Worm (Caenorhabditis elegans) whole organism, L2 larva: ENCODE results near the gene F11A5.18.

Source experiments
- F13H6.1 ChIP-seq: sonication (generic microtip); optimal IDR thresholded peaks from 2 replicates; lab custom pipeline; 2016; ENCODE audit warnings: missing genetic modification characterization, missing compliant biosample characterization
- R02D3.7 ChIP-seq: fragments of 150-350 bp; optimal IDR thresholded peaks from 2 replicates; lab custom pipeline; 2014; ENCODE audit warnings: missing biosample characterization, missing genetic modification characterization
- Y55F3AM.14 ChIP-seq: fragments of 200-800 bp; sonication (Bioruptor generic); optimal IDR thresholded peaks from 2 replicates; lab custom pipeline; 2018; ENCODE audit warnings: mild to moderate bottlenecking, missing genetic modification characterization, missing compliant biosample characterization
- ZK546.5 ChIP-seq: sonication (generic microtip); optimal IDR thresholded peaks from 2 replicates; lab custom pipeline; 2017; ENCODE audit warnings: missing biosample characterization, missing genetic modification characterization
- alr-1 ChIP-seq: fragments of 150-350 bp; optimal IDR thresholded peaks from 2 replicates; lab custom pipeline; 2014; ENCODE audit warnings: missing biosample characterization, missing genetic modification characterization
- ama-1 ChIP-seq: fragments of 150-350 bp; optimal IDR thresholded peaks from 2 replicates; lab custom pipeline; 2018; ENCODE audit warnings: inconsistent platforms
- ceh-16 ChIP-seq: fragments of 150-350 bp; optimal IDR thresholded peaks from 2 replicates; lab custom pipeline; 2014; ENCODE audit warnings: missing biosample characterization, missing genetic modification characterization
- ceh-82 ChIP-seq: fragments of 150-350 bp; optimal IDR thresholded peaks from 2 replicates; lab custom pipeline; 2014; ENCODE audit warnings: missing biosample characterization, missing genetic modification characterization
- elt-1 ChIP-seq: fragments of 150-350 bp; optimal IDR thresholded peaks from 2 replicates; lab custom pipeline; 2014; ENCODE audit warnings: missing biosample characterization, missing genetic modification characterization
- elt-3 ChIP-seq: sonication (generic microtip); optimal IDR thresholded peaks from 2 replicates; lab custom pipeline; 2017; ENCODE audit warnings: missing biosample characterization, missing genetic modification characterization
- fos-1 ChIP-seq: fragments of 150-350 bp; optimal IDR thresholded peaks from 2 replicates; lab custom pipeline; 2014; ENCODE audit warnings: missing biosample characterization, missing genetic modification characterization
- lin-11 ChIP-seq: fragments of 150-350 bp; sonication (generic microtip); optimal IDR thresholded peaks from 2 replicates; lab custom pipeline; 2014; ENCODE audit warnings: missing biosample characterization, missing genetic modification characterization, inconsistent platforms, mixed read lengths
- lin-13 ChIP-seq: fragments of 150-350 bp; optimal IDR thresholded peaks from 2 replicates; lab custom pipeline; 2014; ENCODE audit warnings: missing biosample characterization, missing genetic modification reagents, missing genetic modification characterization
- lin-39 ChIP-seq: fragments of 150-350 bp; optimal IDR thresholded peaks from 2 replicates; lab custom pipeline; 2014; ENCODE audit warnings: missing biosample characterization, missing genetic modification reagents, missing genetic modification characterization
- lsy-2 ChIP-seq, 2 experiments: fragments of 150-350 bp in 1 of 2; sonication (generic microtip) in 1 of 2; optimal IDR thresholded peaks; 2 replicates each; lab custom pipeline; 2014 to 2017; ENCODE audit warnings: missing biosample characterization in 2 of 2, missing genetic modification characterization in 2 of 2
- mbf-1 ChIP-seq: sonication (generic microtip); optimal IDR thresholded peaks from 2 replicates; lab custom pipeline; 2017; ENCODE audit warnings: missing biosample characterization, missing genetic modification characterization
- mdl-1 ChIP-seq, 2 experiments: fragments of 150-350 bp in 1 of 2; sonication (generic microtip) in 1 of 2; optimal IDR thresholded peaks; 2 replicates each; lab custom pipeline; 2017; ENCODE audit warnings: missing biosample characterization in 2 of 2, missing genetic modification characterization in 2 of 2
- nhr-10 ChIP-seq: sonication (generic microtip); optimal IDR thresholded peaks from 2 replicates; lab custom pipeline; 2017; ENCODE audit warnings: missing biosample characterization, missing genetic modification characterization
- nhr-129 ChIP-seq: fragments of 150-350 bp; optimal IDR thresholded peaks from 2 replicates; lab custom pipeline; 2014; ENCODE audit warnings: missing biosample characterization, missing genetic modification characterization
- nhr-21 ChIP-seq: fragments of 150-350 bp; optimal IDR thresholded peaks from 2 replicates; lab custom pipeline; 2014; ENCODE audit warnings: missing biosample characterization, missing genetic modification characterization
- nhr-23 ChIP-seq: fragments of 150-350 bp; optimal IDR thresholded peaks from 2 replicates; lab custom pipeline; 2014; ENCODE audit warnings: missing biosample characterization, missing genetic modification reagents, missing genetic modification characterization
- nhr-237 ChIP-seq: fragments of 150-350 bp; optimal IDR thresholded peaks from 2 replicates; lab custom pipeline; 2014; ENCODE audit warnings: missing biosample characterization, missing genetic modification characterization
- nhr-6 ChIP-seq: fragments of 150-350 bp; optimal IDR thresholded peaks from 2 replicates; lab custom pipeline; 2014; ENCODE audit warnings: missing biosample characterization, missing genetic modification characterization
- peb-1 ChIP-seq: fragments of 150-350 bp; optimal IDR thresholded peaks from 2 replicates; lab custom pipeline; 2014; ENCODE audit warnings: missing biosample characterization, missing genetic modification characterization
- sma-3 ChIP-seq: sonication (generic microtip); optimal IDR thresholded peaks from 2 replicates; lab custom pipeline; 2016; ENCODE audit warnings: missing genetic modification reagents, missing genetic modification characterization, missing compliant biosample characterization
- sma-9 ChIP-seq, 2 experiments: fragments of 150-350 bp in 1 of 2; sonication (generic microtip) in 1 of 2; optimal IDR thresholded peaks; 2 replicates each; lab custom pipeline; 2014 to 2016; ENCODE audit warnings: missing genetic modification characterization in 2 of 2, mild to moderate bottlenecking in 1 of 2, missing biosample characterization in 1 of 2, missing compliant biosample characterization in 1 of 2, missing genetic modification reagents in 1 of 2, moderate library complexity in 1 of 2
- unc-39 ChIP-seq: fragments of 150-350 bp; optimal IDR thresholded peaks from 2 replicates; lab custom pipeline; 2014; ENCODE audit warnings: missing biosample characterization, missing genetic modification characterization
- unc-55 ChIP-seq: fragments of 150-350 bp; sonication (generic microtip); optimal IDR thresholded peaks from 3 replicates; lab custom pipeline; 2014; ENCODE audit warnings: missing biosample characterization, missing genetic modification reagents, missing genetic modification characterization
- unc-62 ChIP-seq: fragments of 150-350 bp; optimal IDR thresholded peaks from 2 replicates; lab custom pipeline; 2014; ENCODE audit warnings: missing biosample characterization, missing genetic modification reagents, missing genetic modification characterization
- zag-1 ChIP-seq: fragments of 150-350 bp; optimal IDR thresholded peaks from 2 replicates; lab custom pipeline; 2014; ENCODE audit warnings: missing biosample characterization, missing genetic modification characterization
- ztf-1 ChIP-seq: fragments of 200-800 bp; sonication (Bioruptor generic); conservative IDR thresholded peaks from 2 replicates; pipeline ENCODE4 v1.3.6; 2022; ENCODE audit warnings: missing genetic modification characterization, missing compliant biosample characterization
- ztf-4 ChIP-seq: fragments of 150-350 bp; optimal IDR thresholded peaks from 2 replicates; lab custom pipeline; 2014; ENCODE audit warnings: missing biosample characterization, missing genetic modification characterization

F11A5.18 gene

ce11 chrV:16202618-16203017, at the start of gene F11A5.18:
F11A5.18 (plus strand) TSS chrV:16202918.
- no peak for TF ChIP-seq sma-9 (GFP tag; optimal IDR thresholded peaks at IDR 0.05; lab: Kevin White, UChicago)
- no peak for TF ChIP-seq sma-9 (tag; optimal IDR thresholded peaks at IDR 0.05; lab: Kevin White, UChicago)
- TF ChIP-seq alr-1 (tag; lab: Kevin White, UChicago), result no peak
- no peak for TF ChIP-seq ceh-82 (tag; lab: Kevin White, UChicago)
- no peak for TF ChIP-seq elt-3 (tag; lab: Kevin White, UChicago)
- TF ChIP-seq lin-11, result no peak
- TF ChIP-seq nhr-237 (tag; lab: Kevin White, UChicago), result no peak
- TF ChIP-seq Y55F3AM.14 (GFP tag; lab: Kevin White, UChicago), result no peak
- TF ChIP-seq nhr-23 (tag; lab: Kevin White, UChicago), result no peak
- no peak for TF ChIP-seq unc-62 (GFP tag; lab: Kevin White, UChicago)
- TF ChIP-seq F13H6.1 (tag; lab: Kevin White, UChicago), result no peak
- no peak for TF ChIP-seq lsy-2 (tag; optimal IDR thresholded peaks at IDR 0.05; lab: Kevin White, UChicago)
- TF ChIP-seq unc-55 (GFP tag; lab: Kevin White, UChicago), result no peak

- TF ChIP-seq ztf-4 (tag; lab: Kevin White, UChicago) (no peak), sma-9 (GFP tag; optimal IDR thresholded peaks at IDR 0.05; lab: Kevin White, UChicago) (no peak), sma-9 (tag; optimal IDR thresholded peaks at IDR 0.05; lab: Kevin White, UChicago) (no peak), ama-1 (no peak), fos-1 (tag; lab: Kevin White, UChicago) (no peak), ceh-16 (tag; lab: Kevin White, UChicago) (no peak), nhr-23 (tag; lab: Kevin White, UChicago) (no peak), peb-1 (tag; lab: Kevin White, UChicago) (no peak), nhr-6 (no peak), nhr-10 (no peak), elt-1 (tag; lab: Kevin White, UChicago) (no peak), unc-39 (tag; lab: Kevin White, UChicago) (no peak), F13H6.1 (tag; lab: Kevin White, UChicago) (no peak), nhr-129 (tag; lab: Kevin White, UChicago) (no peak), zag-1 (tag; lab: Kevin White, UChicago) (no peak), lin-39 (tag; lab: Kevin White, UChicago) (no peak), lsy-2 (tag; optimal IDR thresholded peaks at IDR 0.05; lab: Kevin White, UChicago) (no peak), mbf-1 (tag; lab: Kevin White, UChicago) (no peak)
- TF ChIP-seq, all 48 proteins: peak for 0
Measured at ce11 chrV:16153375-16153774, 49.3 kb upstream of the F11A5.18 start, which contains the start of gene str-254. str-254 (minus strand) TSS chrV:16153475.

- TF ChIP-seq lin-13 (no peak), nhr-23 (tag; lab: Kevin White, UChicago) (no peak), ztf-1 (GFP tag; lab: Robert Waterston, UW) (no peak), ZK546.5 (tag; lab: Kevin White, UChicago) (no peak), mdl-1 (tag; optimal IDR thresholded peaks at IDR 0.05; lab: Kevin White, UChicago) (no peak), nhr-21 (tag; lab: Kevin White, UChicago) (no peak), ama-1 (no peak), ceh-16 (tag; lab: Kevin White, UChicago) (no peak), sma-3 (GFP tag; lab: Kevin White, UChicago) (no peak), ztf-4 (tag; lab: Kevin White, UChicago) (no peak), R02D3.7 (no peak), F13H6.1 (tag; lab: Kevin White, UChicago) (no peak)
Measured at ce11 chrV:16155111-16155510, 47.6 kb upstream of the F11A5.18 start, which contains the start of gene str-97. str-97 (minus strand) TSS chrV:16155211.

ce11 chrV:16158391-16158790, 44.3 kb upstream of the F11A5.18 start, which contains the start of gene str-99:
str-99 (minus strand) TSS chrV:16158491.
- no peak for TF ChIP-seq nhr-129 (tag; lab: Kevin White, UChicago)
- no peak for TF ChIP-seq lin-39 (tag; lab: Kevin White, UChicago)
- no peak for TF ChIP-seq ztf-4 (tag; lab: Kevin White, UChicago)
- TF ChIP-seq fos-1 (tag; lab: Kevin White, UChicago), result no peak
- TF ChIP-seq unc-39 (tag; lab: Kevin White, UChicago), result no peak
- TF ChIP-seq, all 48 proteins: peak for 0

ce11 chrV:16159594-16159993, 43.1 kb upstream of the F11A5.18 start, which contains the start of gene F10A3.17:
F10A3.17 (minus strand) TSS chrV:16159694.
- TF ChIP-seq unc-55 (GFP tag; lab: Kevin White, UChicago), result no peak
- no peak for TF ChIP-seq ztf-1 (GFP tag; lab: Robert Waterston, UW)
- TF ChIP-seq mbf-1 (tag; lab: Kevin White, UChicago), result no peak
